Worm (Caenorhabditis elegans) whole organism, midembryonic: ENCODE data around the gene isw-1.

ENCODE experiments used
- T22C8.4 ChIP-seq: fragments of 200-800 bp; sonication (Bioruptor generic); IDR thresholded peaks from 2 replicates; pipeline ENCODE4 v1.3.6; 2022; ENCODE audit warnings: missing genetic modification characterization, missing compliant biosample characterization
- cog-1 ChIP-seq: sonication (generic microtip); optimal IDR thresholded peaks from 2 replicates; lab custom pipeline; 2016; ENCODE audit warnings: missing genetic modification characterization, missing compliant biosample characterization
- flt-1 ChIP-seq: fragments of 200-800 bp; sonication (Bioruptor generic); IDR thresholded peaks from 2 replicates; pipeline ENCODE4 v1.3.6; 2022; ENCODE audit warnings: missing genetic modification characterization, missing compliant biosample characterization
- klf-2 ChIP-seq: fragments of 200-800 bp; sonication (Bioruptor generic); conservative IDR thresholded peaks from 2 replicates; pipeline ENCODE4 v1.3.6; 2022; ENCODE audit warnings: missing genetic modification reagents, missing genetic modification characterization, missing compliant biosample characterization
- med-1 ChIP-seq: sonication (generic microtip); optimal IDR thresholded peaks from 2 replicates; lab custom pipeline; 2017; ENCODE audit warnings: missing genetic modification characterization, mild to moderate bottlenecking, missing compliant biosample characterization, antibody characterized with exemption, missing genetic modification reagents; ENCODE audit not compliant: insufficient read depth
- ref-1 ChIP-seq: fragments of 200-800 bp; sonication (Bioruptor generic); conservative IDR thresholded peaks from 2 replicates; pipeline ENCODE4 v1.3.6; 2022; ENCODE audit warnings: missing genetic modification reagents, missing genetic modification characterization, missing compliant biosample characterization
- tab-1 ChIP-seq: fragments of 200-800 bp; sonication (Bioruptor generic); IDR thresholded peaks from 2 replicates; pipeline ENCODE4 v1.3.6; 2022; ENCODE audit warnings: missing genetic modification characterization, missing compliant biosample characterization
- ztf-23 ChIP-seq: fragments of 200-800 bp; sonication (Bioruptor generic); IDR thresholded peaks from 2 replicates; pipeline ENCODE4 v1.3.6; 2022; ENCODE audit warnings: missing genetic modification reagents, missing genetic modification characterization, missing compliant biosample characterization
- ztf-29 ChIP-seq: fragments of 200-800 bp; sonication (Bioruptor generic); IDR thresholded peaks from 2 replicates; pipeline ENCODE4 v1.3.6; 2022; ENCODE audit warnings: missing genetic modification reagents, missing genetic modification characterization, missing compliant biosample characterization

Gene isw-1

DNA sequence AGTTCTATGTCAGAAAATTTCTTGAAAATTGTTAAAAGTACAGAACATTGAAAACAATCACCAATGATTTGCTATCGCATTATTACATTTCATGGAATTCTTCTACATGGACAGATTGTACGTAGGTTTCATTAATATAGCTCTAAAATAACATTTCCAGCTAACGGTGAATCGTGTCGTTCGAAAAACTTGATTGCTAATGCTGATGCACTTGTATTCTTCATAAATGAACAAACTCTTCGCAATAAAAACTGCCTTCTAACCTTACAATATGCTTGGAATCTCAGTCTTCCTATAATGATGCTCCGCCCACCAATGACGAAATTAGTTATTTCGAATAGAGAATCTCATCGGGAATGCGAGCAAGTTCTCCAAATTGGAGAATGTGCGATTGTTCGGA, 4.4 kb downstream of the isw-1 start, which contains the start of gene F37A4.6:
F37A4.6 (plus strand) TSS at position 301 of the 400 bp plus-strand sequence.
- no peak for TF ChIP-seq ztf-23 (GFP tag; lab: Robert Waterston, UW)
- no peak for TF ChIP-seq tab-1 (GFP tag; lab: Robert Waterston, UW)

DNA sequence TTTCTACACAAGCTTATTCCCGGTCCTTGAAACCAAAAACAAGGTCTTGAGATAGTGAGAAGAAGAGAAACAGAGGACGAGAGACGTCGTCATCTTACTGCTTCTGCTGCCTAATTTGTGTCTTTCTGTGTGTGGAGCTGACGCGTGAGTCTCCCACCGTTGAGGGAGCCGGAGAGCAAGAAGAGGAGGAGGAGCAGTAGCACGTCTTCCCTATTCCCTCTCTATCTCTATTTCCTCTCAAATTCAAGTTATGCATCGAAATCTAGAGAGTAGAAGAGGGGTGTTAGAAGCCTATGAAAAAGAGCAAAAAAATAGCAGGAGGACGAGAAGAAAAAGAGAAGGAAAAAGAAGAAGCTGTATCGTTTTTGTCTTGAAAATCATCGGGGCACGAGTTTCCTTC, 14.7 kb downstream of the isw-1 start:
- TF ChIP-seq flt-1 (GFP tag; lab: Robert Waterston, UW) (no peak), tab-1 (GFP tag; lab: Robert Waterston, UW) (no peak), T22C8.4 (GFP tag; lab: Robert Waterston, UW) (no peak), med-1 (GFP tag; lab: Kevin White, UChicago) (no peak), cog-1 (no peak), klf-2 (GFP tag; lab: Robert Waterston, UW) (no peak), ztf-29 (GFP tag; lab: Robert Waterston, UW) (no peak), ztf-23 (GFP tag; lab: Robert Waterston, UW) (no peak), ref-1 (GFP tag; lab: Robert Waterston, UW) (no peak)

DNA sequence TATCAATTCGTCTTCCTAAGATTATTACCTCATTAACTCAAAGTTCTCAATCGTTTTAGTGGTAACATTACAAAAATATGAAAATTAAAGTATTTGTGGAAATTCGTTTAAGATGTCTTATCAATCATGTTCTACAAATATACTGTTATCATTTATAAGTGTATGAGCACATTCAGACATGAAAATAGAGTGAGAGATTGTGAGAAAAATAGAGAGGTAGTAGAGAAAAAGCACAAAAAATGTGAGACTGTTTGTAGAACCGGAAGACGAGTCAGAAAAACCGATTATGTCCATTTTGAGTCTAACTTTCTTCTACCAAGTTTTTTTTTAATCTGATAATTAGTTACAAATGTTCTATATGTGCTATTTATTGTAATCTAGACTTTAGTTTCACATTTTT, 16.6 kb downstream of the isw-1 start:
- no peak for TF ChIP-seq tab-1 (GFP tag; lab: Robert Waterston, UW)
- TF ChIP-seq ztf-29 (GFP tag; lab: Robert Waterston, UW): no peak
- TF ChIP-seq flt-1 (GFP tag; lab: Robert Waterston, UW): no peak
- TF ChIP-seq klf-2 (GFP tag; lab: Robert Waterston, UW): no peak
- TF ChIP-seq ref-1 (GFP tag; lab: Robert Waterston, UW): no peak
- no peak for TF ChIP-seq ztf-23 (GFP tag; lab: Robert Waterston, UW)
- no peak for TF ChIP-seq T22C8.4 (GFP tag; lab: Robert Waterston, UW)
- no peak for TF ChIP-seq cog-1
- no peak for TF ChIP-seq med-1 (GFP tag; lab: Kevin White, UChicago)

DNA sequence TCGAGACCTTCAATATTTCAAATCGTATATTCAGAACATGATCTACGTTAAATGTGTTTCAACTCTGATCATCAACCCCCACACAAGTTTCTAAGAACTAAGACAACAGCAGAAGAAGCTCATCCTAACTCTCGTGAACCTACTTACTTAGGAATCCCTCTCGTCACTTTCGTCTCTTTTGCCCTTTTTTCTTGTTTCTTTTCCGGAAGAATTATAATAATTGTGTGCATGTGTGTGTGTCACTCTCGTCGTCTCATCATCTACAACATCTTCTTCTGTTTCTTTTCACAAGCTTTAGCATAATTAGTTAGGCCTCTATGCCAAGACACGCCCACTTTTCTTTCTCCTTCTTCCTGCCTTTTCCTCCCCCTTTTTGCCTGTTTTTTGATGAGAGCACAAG, 19.4 kb downstream of the isw-1 start:
- TF ChIP-seq tab-1 (GFP tag; lab: Robert Waterston, UW) (no peak), ref-1 (GFP tag; lab: Robert Waterston, UW) (no peak), T22C8.4 (GFP tag; lab: Robert Waterston, UW) (no peak), cog-1 (no peak), med-1 (GFP tag; lab: Kevin White, UChicago) (no peak), ztf-29 (GFP tag; lab: Robert Waterston, UW) (no peak), klf-2 (GFP tag; lab: Robert Waterston, UW) (no peak), flt-1 (GFP tag; lab: Robert Waterston, UW) (no peak), ztf-23 (GFP tag; lab: Robert Waterston, UW) (no peak)

DNA sequence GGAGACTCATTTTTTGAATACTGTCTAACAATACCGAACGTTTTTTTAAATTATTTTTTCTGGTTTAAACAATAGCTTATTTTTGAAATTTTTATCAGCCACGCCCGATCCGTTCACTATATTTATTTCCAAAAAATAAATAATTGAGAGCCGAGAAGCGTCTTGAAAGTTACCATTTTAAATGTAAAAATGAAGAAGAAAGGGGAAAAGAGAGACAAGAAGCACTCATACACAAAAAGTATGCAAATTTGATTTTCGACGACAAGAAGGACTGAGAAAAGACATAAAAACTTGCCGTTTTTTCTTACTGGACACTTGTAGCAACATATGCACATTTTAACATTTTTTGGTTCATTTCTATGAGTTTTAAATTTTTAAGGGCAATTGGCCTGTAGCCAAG, 28.1 kb downstream of the isw-1 start:
- no peak for TF ChIP-seq med-1 (GFP tag; lab: Kevin White, UChicago)
- TF ChIP-seq ztf-23 (GFP tag; lab: Robert Waterston, UW): no peak
- no peak for TF ChIP-seq ref-1 (GFP tag; lab: Robert Waterston, UW)
- no peak for TF ChIP-seq ztf-29 (GFP tag; lab: Robert Waterston, UW)
- TF ChIP-seq tab-1 (GFP tag; lab: Robert Waterston, UW): no peak
- TF ChIP-seq T22C8.4 (GFP tag; lab: Robert Waterston, UW): no peak
- TF ChIP-seq flt-1 (GFP tag; lab: Robert Waterston, UW): no peak
- no peak for TF ChIP-seq cog-1
- no peak for TF ChIP-seq klf-2 (GFP tag; lab: Robert Waterston, UW)

DNA sequence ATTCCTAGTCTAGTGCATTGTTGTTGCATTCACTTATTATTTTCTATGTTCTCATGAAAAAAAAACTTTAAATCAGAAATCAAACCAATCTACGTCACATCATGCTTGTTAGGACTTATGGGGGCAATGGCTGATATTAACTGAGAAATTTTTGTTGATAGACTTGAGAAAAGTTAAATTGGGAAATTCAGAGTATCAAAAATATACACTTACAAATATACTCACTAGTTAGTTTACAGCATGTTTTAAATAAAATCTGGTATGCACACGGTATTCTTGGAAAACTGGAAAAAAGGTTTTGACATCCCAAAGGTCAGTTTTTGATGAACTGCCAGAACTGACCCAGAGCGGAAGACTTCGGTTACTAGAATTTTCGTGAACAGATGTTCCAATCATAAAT, 28.9 kb downstream of the isw-1 start:
- TF ChIP-seq med-1 (GFP tag; lab: Kevin White, UChicago) (no peak), ztf-23 (GFP tag; lab: Robert Waterston, UW) (no peak), T22C8.4 (GFP tag; lab: Robert Waterston, UW) (no peak), ref-1 (GFP tag; lab: Robert Waterston, UW) (no peak), ztf-29 (GFP tag; lab: Robert Waterston, UW) (no peak), cog-1 (no peak), tab-1 (GFP tag; lab: Robert Waterston, UW) (no peak), klf-2 (GFP tag; lab: Robert Waterston, UW) (no peak), flt-1 (GFP tag; lab: Robert Waterston, UW) (no peak)

DNA sequence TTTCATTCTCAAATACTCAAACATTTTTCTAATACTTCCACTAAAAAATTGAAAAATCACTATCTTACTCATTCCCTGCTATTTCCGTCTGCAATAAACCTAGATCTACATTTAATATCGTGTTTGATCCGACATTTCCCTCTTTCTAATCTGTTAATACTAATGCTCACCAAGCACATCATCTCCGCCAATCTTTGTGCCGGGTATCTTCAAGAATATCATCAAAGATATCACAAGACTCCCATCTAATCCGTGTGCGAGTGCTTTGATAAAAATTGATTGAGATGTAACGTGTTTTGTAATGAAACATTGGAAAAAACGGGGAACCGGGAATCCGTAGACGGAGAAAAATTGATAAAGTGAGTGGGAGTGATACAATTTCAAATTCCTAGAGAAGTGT, 30.6 kb downstream of the isw-1 start:
- TF ChIP-seq tab-1 (GFP tag; lab: Robert Waterston, UW) (no peak), flt-1 (GFP tag; lab: Robert Waterston, UW) (no peak), klf-2 (GFP tag; lab: Robert Waterston, UW) (no peak)

DNA sequence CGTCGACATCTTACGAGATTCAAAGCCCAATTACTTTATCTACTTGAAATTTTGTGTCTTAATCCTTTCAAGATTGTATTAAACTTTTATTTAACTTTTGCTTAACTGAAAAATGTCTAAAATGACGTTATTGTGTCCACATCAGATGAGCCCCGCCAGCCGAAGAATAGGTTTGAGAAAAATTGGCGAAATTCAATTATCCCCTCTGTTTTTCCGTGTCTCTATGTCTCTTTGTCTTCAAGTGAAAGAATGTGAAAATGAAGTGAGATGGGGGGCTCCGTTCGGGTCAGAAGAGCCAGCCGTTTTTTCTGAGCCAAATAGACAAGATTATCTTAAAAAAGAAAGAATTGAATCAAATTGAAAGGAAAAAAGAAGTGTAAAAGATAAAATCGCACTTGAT, 32.6 kb downstream of the isw-1 start:
- TF ChIP-seq ztf-23 (GFP tag; lab: Robert Waterston, UW): no peak

DNA sequence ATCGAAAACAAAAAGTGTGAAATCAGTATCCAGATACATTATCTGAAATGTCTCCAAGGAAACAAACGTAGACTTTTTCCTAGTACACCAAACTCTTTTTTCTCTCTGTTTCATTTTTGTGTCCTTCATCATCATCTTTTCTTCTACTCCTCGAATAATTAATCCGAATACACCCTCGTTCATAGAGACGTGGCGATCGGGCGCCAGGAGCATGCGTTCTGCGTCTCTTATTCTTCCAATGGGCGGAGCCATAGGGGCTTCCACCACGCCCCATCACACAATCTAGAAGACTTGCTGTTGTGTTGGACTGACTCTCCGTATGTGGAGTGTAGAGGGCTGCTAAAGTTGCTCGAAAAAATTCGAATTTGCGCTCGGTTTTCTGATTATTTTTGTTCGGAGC, 34.4 kb downstream of the isw-1 start, which contains the start of gene rbf-1:
rbf-1 (plus strand) TSS at position 301 of the 400 bp plus-strand sequence.
- no peak for TF ChIP-seq cog-1
- no peak for TF ChIP-seq ztf-29 (GFP tag; lab: Robert Waterston, UW)
- TF ChIP-seq tab-1 (GFP tag; lab: Robert Waterston, UW): no peak
- TF ChIP-seq ztf-23 (GFP tag; lab: Robert Waterston, UW): no peak
- TF ChIP-seq med-1 (GFP tag; lab: Kevin White, UChicago): no peak
- no peak for TF ChIP-seq ref-1 (GFP tag; lab: Robert Waterston, UW)
- TF ChIP-seq klf-2 (GFP tag; lab: Robert Waterston, UW): no peak
- TF ChIP-seq flt-1 (GFP tag; lab: Robert Waterston, UW): no peak
- no peak for TF ChIP-seq T22C8.4 (GFP tag; lab: Robert Waterston, UW)

DNA sequence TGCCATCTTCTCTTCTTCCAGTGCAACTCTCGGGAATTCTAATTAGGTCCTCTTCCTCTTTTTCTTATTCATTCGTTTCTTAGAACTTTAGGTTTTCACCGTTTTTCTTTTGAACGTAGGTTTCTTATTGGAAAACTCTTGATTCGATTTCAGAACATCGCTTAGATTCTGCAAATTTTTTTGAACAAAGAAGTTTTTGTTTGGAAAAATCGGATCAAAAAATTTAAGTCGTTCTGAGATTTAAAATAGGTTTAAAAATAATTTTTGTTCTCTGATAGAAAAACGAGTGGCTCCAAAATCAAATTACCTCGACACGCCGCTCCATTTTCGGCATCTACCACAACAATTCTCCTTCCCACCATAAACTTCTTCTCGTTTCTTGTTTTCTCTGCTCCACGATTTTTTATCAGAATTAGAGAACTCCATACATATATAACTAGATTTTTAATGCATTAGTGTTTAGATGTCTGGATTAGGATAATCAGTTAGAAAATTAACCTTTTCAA, 39.1 kb downstream of the isw-1 start:
- TF ChIP-seq ref-1 (GFP tag; lab: Robert Waterston, UW) (no peak), klf-2 (GFP tag; lab: Robert Waterston, UW) (no peak), med-1 (GFP tag; lab: Kevin White, UChicago) (no peak), T22C8.4 (GFP tag; lab: Robert Waterston, UW) (no peak), cog-1 (no peak), flt-1 (GFP tag; lab: Robert Waterston, UW) (no peak), ztf-29 (GFP tag; lab: Robert Waterston, UW) (no peak), ztf-23 (GFP tag; lab: Robert Waterston, UW) (no peak), tab-1 (GFP tag; lab: Robert Waterston, UW) (no peak)
